Fruit fly (Drosophila melanogaster): Measurements from ENCODE around the gene Dhrs4.

Gene Dhrs4

dm6 chr3L:5180179-5180578, 38.7 kb upstream of the Dhrs4 start (continued):
- no peak for TF ChIP-seq Hr38 (GFP tag; optimal IDR thresholded peaks at IDR 0.05)
- TF ChIP-seq spab (GFP tag; optimal IDR thresholded peaks at IDR 0.05) = no peak
- TF ChIP-seq ss (GFP tag; optimal IDR thresholded peaks at IDR 0.05) = no peak
- TF ChIP-seq Eip78C (GFP tag) = peak; percentile 69
- TF ChIP-seq CG6808 (GFP tag; optimal IDR thresholded peaks at IDR 0.05) = no peak
- TF ChIP-seq Gug (GFP tag; IDR thresholded peaks at IDR 0.05) = no peak
- no peak for TF ChIP-seq Smox (GFP tag; optimal IDR thresholded peaks at IDR 0.05)
- TF ChIP-seq OdsH (GFP tag; optimal IDR thresholded peaks at IDR 0.05) = no peak
- TF ChIP-seq eg (GFP tag; IDR thresholded peaks at IDR 0.05) = 0 out of 3 replicates have a peak, but pooled peaks have one; percentile 15
- TF ChIP-seq CG16779 (tag; optimal IDR thresholded peaks at IDR 0.05) = no peak
- no peak for TF ChIP-seq lz (GFP tag; optimal IDR thresholded peaks at IDR 0.05)
- no peak for TF ChIP-seq Sox102F (GFP tag; optimal IDR thresholded peaks at IDR 0.05)
- TF ChIP-seq CG11902 (GFP tag; optimal IDR thresholded peaks at IDR 0.05) = no peak
- no peak for TF ChIP-seq achi (GFP tag; optimal IDR thresholded peaks at IDR 0.05)
- no peak for TF ChIP-seq esn (GFP tag; optimal IDR thresholded peaks at IDR 0.05)
- TF ChIP-seq CG31627 (GFP tag; optimal IDR thresholded peaks at IDR 0.05) = no peak
- TF ChIP-seq Sox15 (GFP tag; optimal IDR thresholded peaks at IDR 0.05) = no peak
- TF ChIP-seq pdm3 (GFP tag; optimal IDR thresholded peaks at IDR 0.05) = no peak
- no peak for TF ChIP-seq Hr39 (GFP tag; optimal IDR thresholded peaks at IDR 0.05)
- no peak for TF ChIP-seq Blimp-1 (GFP tag; optimal IDR thresholded peaks at IDR 0.05)
- no peak for TF ChIP-seq cyc (GFP tag; optimal IDR thresholded peaks at IDR 0.05)
- no peak for TF ChIP-seq CG11762 (GFP tag; optimal IDR thresholded peaks at IDR 0.05; ENCODE audit: insufficient read depth)
- TF ChIP-seq CG10669 (GFP tag; optimal IDR thresholded peaks at IDR 0.05) = no peak
- TF ChIP-seq CG6276 (GFP tag; optimal IDR thresholded peaks at IDR 0.05) = no peak
- TF ChIP-seq CG11294 (GFP tag; IDR thresholded peaks at IDR 0.05) = no peak
- no peak for TF ChIP-seq fd59A (GFP tag; optimal IDR thresholded peaks at IDR 0.05)
- no peak for TF ChIP-seq dac (GFP tag; optimal IDR thresholded peaks at IDR 0.05)

dm6 chr3L:5178903-5179302, 37.5 kb upstream of the Dhrs4 start:
- TF ChIP-seq CG8119 (GFP tag; IDR thresholded peaks at IDR 0.05) (no peak), lz (GFP tag; optimal IDR thresholded peaks at IDR 0.05) (no peak), fd85E (GFP tag; optimal IDR thresholded peaks at IDR 0.05) (no peak)

dm6 chr3L:5176789-5177188, 35.3 kb upstream of the Dhrs4 start:
- TF ChIP-seq svp (GFP tag) (no peak), topi (GFP tag; optimal IDR thresholded peaks at IDR 0.05) (no peak), fd59A (GFP tag; optimal IDR thresholded peaks at IDR 0.05) (no peak), Eip93F (GFP tag; optimal IDR thresholded peaks at IDR 0.05) (peak; percentile 21), CG8319 (GFP tag; optimal IDR thresholded peaks at IDR 0.05) (no peak), achi (GFP tag; optimal IDR thresholded peaks at IDR 0.05) (no peak), CG6792 (GFP tag; optimal IDR thresholded peaks at IDR 0.05) (no peak), OdsH (GFP tag; optimal IDR thresholded peaks at IDR 0.05) (no peak), CG10631 (GFP tag; optimal IDR thresholded peaks at IDR 0.05) (no peak), Sox14 (GFP tag; optimal IDR thresholded peaks at IDR 0.05) (peak; percentile 6), CG6276 (GFP tag; optimal IDR thresholded peaks at IDR 0.05) (no peak), Hr4 (GFP tag; optimal IDR thresholded peaks at IDR 0.05) (no peak), vri (GFP tag; optimal IDR thresholded peaks at IDR 0.05) (peak; percentile 93), CG4318 (GFP tag; optimal IDR thresholded peaks at IDR 0.05) (no peak), Eip78C (GFP tag) (peak; percentile 10), cyc (GFP tag; optimal IDR thresholded peaks at IDR 0.05) (no peak)

Data from whole organism, prepupa.